Worm (Caenorhabditis elegans): ENCODE measurements around the gene T05C7.4.

The T05C7.4 gene

ce11 chrIV:51219-51618 is 2.2 kb downstream of the T05C7.4 start (continued):
- TF ChIP-seq ztf-28 (GFP tag; IDR thresholded peaks at IDR 0.05) (no peak), nhr-80 (tag; optimal IDR thresholded peaks at IDR 0.05) (peak; percentile 60), attf-3 (GFP tag; conservative IDR thresholded peaks at IDR 0.05) (no peak), F37B4.10 (GFP tag; IDR thresholded peaks at IDR 0.05) (no peak), snpc-1.3 (tag; optimal IDR thresholded peaks at IDR 0.05; ENCODE audit: insufficient read depth) (no peak), snpc-1.1 (tag; optimal IDR thresholded peaks at IDR 0.05; ENCODE audit: insufficient read depth) (no peak), ceh-27 (GFP tag; optimal IDR thresholded peaks at IDR 0.05) (peak; percentile 17), let-526 (GFP tag; IDR thresholded peaks at IDR 0.05) (no peak), F57C9.4 (tag; optimal IDR thresholded peaks at IDR 0.05) (no peak), rpc-1 (optimal IDR thresholded peaks at IDR 0.05) (no peak), rpc-1 (tag; optimal IDR thresholded peaks at IDR 0.05) (no peak), sea-2 (GFP tag; IDR thresholded peaks at IDR 0.05) (no peak), ztf-18 (tag; optimal IDR thresholded peaks at IDR 0.05) (no peak), C17E4.6 (GFP tag; IDR thresholded peaks at IDR 0.05) (no peak), Y53F4B.3 (GFP tag; IDR thresholded peaks at IDR 0.05) (no peak), lin-40 (tag; optimal IDR thresholded peaks at IDR 0.05) (peak; percentile 34), F52B5.7 (tag; optimal IDR thresholded peaks at IDR 0.05) (no peak)

- TF ChIP-seq attf-6 (GFP tag; IDR thresholded peaks at IDR 0.05) (no peak), F10E7.11 (tag; optimal IDR thresholded peaks at IDR 0.05) (no peak), lin-26 (GFP tag; IDR thresholded peaks at IDR 0.05) (no peak), ztf-28 (GFP tag; IDR thresholded peaks at IDR 0.05) (no peak), nfyb-1 (GFP tag; IDR thresholded peaks at IDR 0.05) (no peak), him-1 (tag; optimal IDR thresholded peaks at IDR 0.05) (no peak), ztf-18 (tag; optimal IDR thresholded peaks at IDR 0.05) (no peak), nfya-2 (GFP tag; IDR thresholded peaks at IDR 0.05) (no peak), K12H6.12 (tag; optimal IDR thresholded peaks at IDR 0.05) (no peak), ets-4 (GFP tag; optimal IDR thresholded peaks at IDR 0.05) (no peak), Y56A3A.18 (GFP tag; IDR thresholded peaks at IDR 0.05) (no peak), rec-8 (tag; optimal IDR thresholded peaks at IDR 0.05) (no peak), sdz-38 (tag; optimal IDR thresholded peaks at IDR 0.05) (no peak), let-526 (GFP tag; IDR thresholded peaks at IDR 0.05) (no peak), ceh-40 (GFP tag; IDR thresholded peaks at IDR 0.05) (no peak)
Measured at ce11 chrIV:48780-49179, 4.7 kb downstream of the T05C7.4 start, which contains the start of gene frm-5.1. frm-5.1 (minus strand) TSS chrIV:48880.

DNA sequence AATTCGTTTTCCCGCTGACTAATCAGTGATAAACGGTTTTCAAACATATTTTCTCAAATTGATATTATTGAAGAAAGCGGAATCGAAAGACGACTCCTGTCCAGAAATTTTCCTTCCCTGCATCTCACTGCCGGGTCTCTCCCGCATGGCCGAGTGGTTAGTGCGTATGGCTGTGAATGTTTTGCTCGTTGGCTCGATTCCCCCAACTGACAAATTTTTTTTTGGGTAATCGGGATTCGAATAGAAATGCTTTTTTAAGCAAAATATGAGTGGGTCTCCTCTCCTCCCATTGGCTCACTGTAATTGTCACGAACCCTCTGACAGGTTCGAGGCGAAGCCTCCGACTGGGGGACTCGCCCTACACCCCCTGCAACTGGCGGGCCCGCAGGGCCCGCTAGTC is 36.2 kb downstream of the T05C7.4 start:
- TF ChIP-seq dox-1 (GFP tag; IDR thresholded peaks at IDR 0.05) (0 out of 2 replicates have a peak, but pooled peaks have one; percentile 22), D2030.7 (GFP tag; IDR thresholded peaks at IDR 0.05) (peak; percentile 59), hmg-1.2 (GFP tag; IDR thresholded peaks at IDR 0.05) (peak; percentile 22; the same call in 1 of the 2 replicates)

All from whole organism, young adult.